Worm (Caenorhabditis elegans): ENCODE results near the gene his-69.

his-69 gene

ce11 chrIII:4092020-4092419 lies 33.5 kb upstream of the his-69 start, which contains the start of gene C03C10.5:
TSS of gene C03C10.5 (minus strand) at chrIII:4092120.
- TF ChIP-seq him-1 (tag; optimal IDR thresholded peaks at IDR 0.05) (no peak), dao-5 (tag; optimal IDR thresholded peaks at IDR 0.05) (no peak), W03F9.2 (tag; optimal IDR thresholded peaks at IDR 0.05) (no peak)

- TF ChIP-seq him-1 (tag; optimal IDR thresholded peaks at IDR 0.05) (no peak), W03F9.2 (tag; optimal IDR thresholded peaks at IDR 0.05) (no peak), dao-5 (tag; optimal IDR thresholded peaks at IDR 0.05) (no peak)
Observed at ce11 chrIII:4090773-4091172, 32.2 kb upstream of the his-69 start, which contains the start of gene C03C10.2. TSS of gene C03C10.2 (plus strand) at chrIII:4091073.

ce11 chrIII:4088338-4088918 lies 29.9 kb upstream of the his-69 start:
- no peak for TF ChIP-seq W03F9.2 (tag; optimal IDR thresholded peaks at IDR 0.05)
- no peak for TF ChIP-seq dao-5 (tag; optimal IDR thresholded peaks at IDR 0.05)
- TF ChIP-seq him-1 (tag; optimal IDR thresholded peaks at IDR 0.05), result no peak

DNA sequence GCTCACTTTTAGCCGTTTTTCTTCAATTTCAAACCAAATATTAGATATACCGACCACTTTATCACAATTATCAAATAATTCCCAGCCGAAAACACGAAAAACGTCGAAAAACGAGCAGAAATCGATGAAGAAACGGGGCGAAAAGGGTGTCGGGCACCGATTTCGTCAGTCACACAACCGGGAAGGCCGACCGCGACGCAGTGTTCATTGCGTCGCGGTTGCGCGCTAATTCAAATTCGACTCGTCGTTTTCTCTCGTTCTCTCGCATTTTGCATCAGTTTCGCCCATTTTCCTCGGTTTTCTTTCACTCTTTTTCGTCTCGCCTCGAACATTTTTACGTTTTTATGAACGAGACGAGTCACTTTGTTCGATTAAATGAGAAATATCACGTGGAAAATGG lies 29.0 kb upstream of the his-69 start:
- peak; percentile 0 for TF ChIP-seq W03F9.2 (tag; optimal IDR thresholded peaks at IDR 0.05)
- TF ChIP-seq him-1 (tag; optimal IDR thresholded peaks at IDR 0.05), result no peak
- TF ChIP-seq dao-5 (tag; optimal IDR thresholded peaks at IDR 0.05), result no peak

DNA sequence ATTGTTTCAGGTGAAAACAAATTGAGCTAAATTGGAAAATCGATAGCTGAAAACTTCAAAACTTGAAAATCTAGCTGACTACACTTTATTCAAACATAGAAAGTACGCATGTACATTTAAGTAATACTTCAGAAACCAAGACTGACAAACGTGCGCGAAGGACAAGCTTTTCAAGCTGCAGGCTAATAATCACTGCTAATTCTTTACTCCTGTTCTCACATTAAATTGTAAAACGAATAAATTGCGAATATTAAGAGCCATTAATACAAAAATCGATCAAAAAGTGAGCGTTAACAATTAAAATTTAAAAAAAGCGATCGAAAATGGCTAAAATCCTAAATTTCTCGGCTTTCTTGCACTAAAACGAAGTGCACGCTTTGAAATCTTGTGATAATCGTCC lies 28.5 kb upstream of the his-69 start:
- TF ChIP-seq W03F9.2 (tag; optimal IDR thresholded peaks at IDR 0.05), result no peak
- no peak for TF ChIP-seq dao-5 (tag; optimal IDR thresholded peaks at IDR 0.05)

DNA sequence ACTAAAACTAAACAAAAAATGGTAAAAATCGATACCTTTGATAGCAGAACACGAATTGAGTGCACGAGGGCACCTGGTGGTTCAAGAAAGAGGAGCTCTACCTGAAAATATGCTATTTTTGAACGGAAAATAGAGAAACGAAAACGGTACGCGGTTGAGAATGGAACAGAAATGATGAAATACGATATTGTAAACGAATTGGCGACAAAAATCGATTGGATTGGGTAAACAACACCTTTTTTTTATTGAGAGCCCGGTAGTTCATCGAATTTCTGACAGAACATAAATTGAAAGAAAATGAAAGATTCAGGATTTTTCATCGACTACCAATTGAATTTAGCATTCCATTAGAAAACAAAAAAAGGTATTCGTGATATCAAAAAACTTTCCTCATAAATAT lies 28.0 kb upstream of the his-69 start, which contains the start of gene kin-19:
TSS of gene kin-19 (minus strand) at position 101 of the 400 bp plus-strand sequence.
- TF ChIP-seq W03F9.2 (tag; optimal IDR thresholded peaks at IDR 0.05) (no peak), him-1 (tag; optimal IDR thresholded peaks at IDR 0.05) (no peak), dao-5 (tag; optimal IDR thresholded peaks at IDR 0.05) (no peak)

DNA sequence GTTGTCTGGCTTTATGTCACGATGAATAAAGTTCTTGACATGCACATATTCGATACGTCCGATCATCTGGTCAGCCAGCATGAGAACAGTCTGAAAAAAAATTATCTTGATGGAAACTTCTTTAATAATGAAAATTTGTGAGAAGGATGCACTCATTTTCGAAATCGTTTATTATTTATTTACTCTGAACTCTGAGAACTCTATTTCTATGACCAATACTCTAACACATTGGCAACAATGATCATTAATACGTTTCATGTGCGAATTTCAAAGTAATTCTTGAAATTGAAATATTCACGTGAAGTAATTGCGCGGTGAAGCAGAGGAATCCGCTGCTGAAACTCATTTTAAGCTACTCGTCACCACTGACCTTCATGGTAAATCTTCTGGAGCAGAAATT lies 27.1 kb upstream of the his-69 start:
- TF ChIP-seq W03F9.2 (tag; optimal IDR thresholded peaks at IDR 0.05), result no peak
- TF ChIP-seq him-1 (tag; optimal IDR thresholded peaks at IDR 0.05), result no peak
- TF ChIP-seq dao-5 (tag; optimal IDR thresholded peaks at IDR 0.05), result no peak

- TF ChIP-seq dao-5 (tag; optimal IDR thresholded peaks at IDR 0.05) (no peak), him-1 (tag; optimal IDR thresholded peaks at IDR 0.05) (no peak), W03F9.2 (tag; optimal IDR thresholded peaks at IDR 0.05) (no peak)
Observed at ce11 chrIII:4083429-4083828, 24.9 kb upstream of the his-69 start.

- TF ChIP-seq him-1 (tag; optimal IDR thresholded peaks at IDR 0.05) (no peak), dao-5 (tag; optimal IDR thresholded peaks at IDR 0.05) (no peak), W03F9.2 (tag; optimal IDR thresholded peaks at IDR 0.05) (no peak)
Observed at ce11 chrIII:4070239-4070638, 11.7 kb upstream of the his-69 start.

DNA sequence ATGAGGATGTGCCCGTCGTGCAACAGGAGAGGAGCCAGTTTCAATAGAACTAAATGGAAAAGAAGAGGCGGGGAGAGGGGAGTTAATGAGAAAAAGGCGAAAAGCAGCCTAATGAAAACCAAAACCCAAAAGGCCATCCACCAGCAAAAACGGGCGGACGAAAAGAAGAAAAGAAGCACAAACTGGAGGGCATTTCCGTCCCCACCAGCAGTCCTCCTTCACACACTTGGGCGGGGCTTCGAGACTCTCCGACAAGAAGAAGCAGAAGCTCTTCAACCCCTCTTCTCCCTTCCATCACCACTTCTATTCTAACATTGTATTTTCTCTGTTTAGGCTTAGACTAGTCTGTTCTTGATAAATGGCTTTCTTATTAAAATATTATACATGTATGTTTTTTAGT lies 9.6 kb upstream of the his-69 start:
- TF ChIP-seq W03F9.2 (tag; optimal IDR thresholded peaks at IDR 0.05) (no peak), him-1 (tag; optimal IDR thresholded peaks at IDR 0.05) (no peak)

ce11 chrIII:4066333-4066732 lies 7.8 kb upstream of the his-69 start, which contains the start of gene unc-79:
TSS of gene unc-79 (plus strand) at chrIII:4066633.
- TF ChIP-seq W03F9.2 (tag; optimal IDR thresholded peaks at IDR 0.05) (no peak), dao-5 (tag; optimal IDR thresholded peaks at IDR 0.05) (no peak), him-1 (tag; optimal IDR thresholded peaks at IDR 0.05) (no peak)

DNA sequence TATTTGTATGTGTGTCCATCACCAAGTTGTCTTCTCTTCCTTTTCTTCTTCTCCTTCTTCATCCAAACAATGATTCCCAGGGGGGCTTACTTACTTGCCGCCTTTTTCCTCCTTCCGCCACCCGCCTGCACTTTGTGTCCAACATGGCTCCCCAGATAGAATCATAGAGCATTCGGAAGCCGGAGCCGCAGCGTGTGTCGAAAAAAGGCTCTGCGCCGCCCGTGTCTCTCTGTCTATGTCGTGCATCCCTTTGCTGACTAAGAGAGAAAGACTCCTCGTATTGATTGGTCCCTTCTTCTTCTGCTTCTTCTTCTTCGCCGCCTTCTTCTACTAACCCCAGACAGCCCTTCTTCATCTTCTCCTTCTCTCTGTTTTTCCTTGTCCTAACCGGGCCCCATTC lies 5.2 kb upstream of the his-69 start:
- TF ChIP-seq W03F9.2 (tag; optimal IDR thresholded peaks at IDR 0.05), result no peak
- peak; percentile 57 for TF ChIP-seq him-1 (tag; optimal IDR thresholded peaks at IDR 0.05)

ce11 chrIII:4060019-4060418 lies 1.5 kb upstream of the his-69 start, which contains the start of gene his-70:
TSS of gene his-70 (minus strand) at chrIII:4060119.
- no peak for TF ChIP-seq him-1 (tag; optimal IDR thresholded peaks at IDR 0.05)
- TF ChIP-seq dao-5 (tag; optimal IDR thresholded peaks at IDR 0.05), result no peak
- no peak for TF ChIP-seq W03F9.2 (tag; optimal IDR thresholded peaks at IDR 0.05)

ce11 chrIII:4057894-4058293 lies 649 bp downstream of the his-69 start, which contains the start of gene rcq-5:
TSS of gene rcq-5 (minus strand) at chrIII:4057976.
- TF ChIP-seq W03F9.2 (tag; optimal IDR thresholded peaks at IDR 0.05), result no peak

- TF ChIP-seq W03F9.2 (tag; optimal IDR thresholded peaks at IDR 0.05) (no peak), dao-5 (tag; optimal IDR thresholded peaks at IDR 0.05) (no peak), him-1 (tag; optimal IDR thresholded peaks at IDR 0.05) (no peak)
Observed at ce11 chrIII:4049150-4049549, 9.4 kb downstream of the his-69 start.
